Worm (Caenorhabditis elegans): ENCODE data around the gene F58A4.6.

Gene F58A4.6

ce11 chrIII:9638159-9638754 is 24.0 kb downstream of the F58A4.6 start:
- TF ChIP-seq flt-1 (GFP tag; IDR thresholded peaks at IDR 0.05) (no peak), med-1 (GFP tag; optimal IDR thresholded peaks at IDR 0.05; ENCODE audit: insufficient read depth) (no peak), T22C8.4 (GFP tag; IDR thresholded peaks at IDR 0.05) (no peak), ref-1 (GFP tag; conservative IDR thresholded peaks at IDR 0.05) (no peak), klf-2 (GFP tag; conservative IDR thresholded peaks at IDR 0.05) (no peak), cog-1 (tag; optimal IDR thresholded peaks at IDR 0.05) (no peak), ztf-23 (GFP tag; IDR thresholded peaks at IDR 0.05) (no peak), tab-1 (GFP tag; IDR thresholded peaks at IDR 0.05) (no peak), ztf-29 (GFP tag; IDR thresholded peaks at IDR 0.05) (no peak)

ce11 chrIII:9639281-9640050 is 25.2 kb downstream of the F58A4.6 start:
- no peak for TF ChIP-seq klf-2 (GFP tag; conservative IDR thresholded peaks at IDR 0.05)
- no peak for TF ChIP-seq tab-1 (GFP tag; IDR thresholded peaks at IDR 0.05)
- no peak for TF ChIP-seq ztf-29 (GFP tag; IDR thresholded peaks at IDR 0.05)
- no peak for TF ChIP-seq T22C8.4 (GFP tag; IDR thresholded peaks at IDR 0.05)
- no peak for TF ChIP-seq med-1 (GFP tag; optimal IDR thresholded peaks at IDR 0.05; ENCODE audit: insufficient read depth)
- no peak for TF ChIP-seq cog-1 (tag; optimal IDR thresholded peaks at IDR 0.05)
- TF ChIP-seq ref-1 (GFP tag; conservative IDR thresholded peaks at IDR 0.05), result no peak
- no peak for TF ChIP-seq ztf-23 (GFP tag; IDR thresholded peaks at IDR 0.05)
- no peak for TF ChIP-seq flt-1 (GFP tag; IDR thresholded peaks at IDR 0.05)

ce11 chrIII:9642110-9642509 is 27.8 kb downstream of the F58A4.6 start:
- TF ChIP-seq klf-2 (GFP tag; conservative IDR thresholded peaks at IDR 0.05), result no peak
- no peak for TF ChIP-seq ref-1 (GFP tag; conservative IDR thresholded peaks at IDR 0.05)
- TF ChIP-seq ztf-23 (GFP tag; IDR thresholded peaks at IDR 0.05), result no peak
- no peak for TF ChIP-seq T22C8.4 (GFP tag; IDR thresholded peaks at IDR 0.05)
- no peak for TF ChIP-seq med-1 (GFP tag; optimal IDR thresholded peaks at IDR 0.05; ENCODE audit: insufficient read depth)
- no peak for TF ChIP-seq tab-1 (GFP tag; IDR thresholded peaks at IDR 0.05)
- no peak for TF ChIP-seq cog-1 (tag; optimal IDR thresholded peaks at IDR 0.05)
- no peak for TF ChIP-seq ztf-29 (GFP tag; IDR thresholded peaks at IDR 0.05)
- TF ChIP-seq flt-1 (GFP tag; IDR thresholded peaks at IDR 0.05), result no peak

ce11 chrIII:9645099-9645498 is 30.8 kb downstream of the F58A4.6 start:
- no peak for TF ChIP-seq med-1 (GFP tag; optimal IDR thresholded peaks at IDR 0.05; ENCODE audit: insufficient read depth)
- no peak for TF ChIP-seq ztf-23 (GFP tag; IDR thresholded peaks at IDR 0.05)
- TF ChIP-seq T22C8.4 (GFP tag; IDR thresholded peaks at IDR 0.05), result no peak
- TF ChIP-seq flt-1 (GFP tag; IDR thresholded peaks at IDR 0.05), result no peak
- no peak for TF ChIP-seq cog-1 (tag; optimal IDR thresholded peaks at IDR 0.05)
- TF ChIP-seq ref-1 (GFP tag; conservative IDR thresholded peaks at IDR 0.05), result no peak
- no peak for TF ChIP-seq ztf-29 (GFP tag; IDR thresholded peaks at IDR 0.05)
- no peak for TF ChIP-seq tab-1 (GFP tag; IDR thresholded peaks at IDR 0.05)
- TF ChIP-seq klf-2 (GFP tag; conservative IDR thresholded peaks at IDR 0.05), result no peak

DNA sequence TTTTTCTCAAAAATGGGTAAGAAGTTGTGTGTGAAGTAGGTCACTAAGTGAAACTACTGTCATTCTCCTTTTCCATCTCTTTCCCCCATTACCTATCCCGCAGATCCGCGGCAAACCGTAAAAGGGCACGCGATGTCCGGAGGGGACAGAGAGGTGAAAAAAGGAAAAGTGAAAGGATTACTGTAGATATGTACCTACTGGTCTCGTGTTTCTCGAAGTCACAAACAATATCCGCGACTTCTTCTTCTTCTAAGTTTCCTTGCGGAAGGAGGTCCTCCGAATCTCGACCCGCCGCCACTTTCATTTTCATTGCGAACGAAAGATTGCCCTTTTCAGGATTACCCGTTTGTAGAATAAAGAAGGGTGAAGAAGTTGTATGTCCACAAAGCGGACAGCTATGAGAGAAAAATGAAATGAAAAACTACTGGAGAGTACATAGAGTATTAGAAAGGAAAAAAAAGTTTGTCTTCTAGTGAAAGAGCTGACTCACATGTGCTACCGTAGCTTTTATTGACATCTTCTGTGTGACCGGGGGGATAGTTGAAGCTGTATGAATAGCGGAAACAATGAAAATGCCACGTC is 32.2 kb downstream of the F58A4.6 start:
- TF ChIP-seq T22C8.4 (GFP tag; IDR thresholded peaks at IDR 0.05) (no peak), klf-2 (GFP tag; conservative IDR thresholded peaks at IDR 0.05) (no peak), cog-1 (tag; optimal IDR thresholded peaks at IDR 0.05) (no peak), med-1 (GFP tag; optimal IDR thresholded peaks at IDR 0.05; ENCODE audit: insufficient read depth) (no peak), ref-1 (GFP tag; conservative IDR thresholded peaks at IDR 0.05) (no peak), ztf-23 (GFP tag; IDR thresholded peaks at IDR 0.05) (no peak)

DNA sequence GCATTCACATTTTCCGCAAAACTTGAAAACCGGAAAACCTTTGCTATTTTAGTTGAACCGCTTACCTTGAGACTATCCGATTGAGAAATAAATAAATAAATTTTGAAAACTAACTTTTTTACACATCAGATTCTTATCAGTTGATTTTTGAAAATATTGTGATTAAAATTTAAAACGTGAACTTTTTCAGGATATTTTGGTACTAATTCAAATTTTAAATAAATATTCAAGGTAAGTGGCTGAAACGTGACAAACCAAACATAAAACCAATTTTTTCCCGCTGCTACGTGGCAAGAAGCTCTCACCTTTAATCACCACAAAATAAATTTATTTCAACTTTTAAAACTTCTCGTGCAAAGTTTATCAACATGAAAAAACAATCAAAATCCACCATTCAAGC is 37.6 kb downstream of the F58A4.6 start, which contains the start of gene C15H7.3:
TSS of gene C15H7.3 (minus strand) at position 101 of the 400 bp plus-strand sequence.
- no peak for TF ChIP-seq klf-2 (GFP tag; conservative IDR thresholded peaks at IDR 0.05)
- TF ChIP-seq cog-1 (tag; optimal IDR thresholded peaks at IDR 0.05), result no peak
- TF ChIP-seq ztf-29 (GFP tag; IDR thresholded peaks at IDR 0.05), result no peak
- TF ChIP-seq ztf-23 (GFP tag; IDR thresholded peaks at IDR 0.05), result no peak
- TF ChIP-seq T22C8.4 (GFP tag; IDR thresholded peaks at IDR 0.05), result no peak
- TF ChIP-seq ref-1 (GFP tag; conservative IDR thresholded peaks at IDR 0.05), result no peak
- no peak for TF ChIP-seq med-1 (GFP tag; optimal IDR thresholded peaks at IDR 0.05; ENCODE audit: insufficient read depth)
- no peak for TF ChIP-seq flt-1 (GFP tag; IDR thresholded peaks at IDR 0.05)
- no peak for TF ChIP-seq tab-1 (GFP tag; IDR thresholded peaks at IDR 0.05)

DNA sequence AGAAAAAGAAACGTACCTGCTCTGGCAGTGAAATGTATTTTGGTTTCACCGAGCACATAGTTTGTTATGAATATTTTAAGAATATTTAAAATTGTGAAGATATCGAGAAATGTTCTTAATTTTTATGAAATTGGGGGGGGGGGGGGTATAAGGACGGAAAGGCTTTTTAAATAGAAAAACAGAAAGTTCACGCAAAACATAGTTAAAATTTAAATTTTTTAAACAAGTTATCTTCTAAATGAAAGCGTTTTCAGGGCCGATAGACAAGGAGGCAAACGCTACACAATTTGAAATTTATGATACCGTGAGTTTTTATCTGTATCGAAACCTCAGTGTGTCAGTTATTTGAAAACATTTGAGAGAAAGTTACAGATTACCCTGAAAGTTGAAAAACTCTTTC is 41.5 kb downstream of the F58A4.6 start, which contains the start of gene C15H7.4:
TSS of gene C15H7.4 (minus strand) at position 101 of the 400 bp plus-strand sequence.
- TF ChIP-seq flt-1 (GFP tag; IDR thresholded peaks at IDR 0.05) (no peak), cog-1 (tag; optimal IDR thresholded peaks at IDR 0.05) (no peak), ztf-29 (GFP tag; IDR thresholded peaks at IDR 0.05) (no peak), tab-1 (GFP tag; IDR thresholded peaks at IDR 0.05) (no peak), T22C8.4 (GFP tag; IDR thresholded peaks at IDR 0.05) (no peak), med-1 (GFP tag; optimal IDR thresholded peaks at IDR 0.05; ENCODE audit: insufficient read depth) (no peak)

- no peak for TF ChIP-seq flt-1 (GFP tag; IDR thresholded peaks at IDR 0.05)
- no peak for TF ChIP-seq med-1 (GFP tag; optimal IDR thresholded peaks at IDR 0.05; ENCODE audit: insufficient read depth)
- no peak for TF ChIP-seq cog-1 (tag; optimal IDR thresholded peaks at IDR 0.05)
- TF ChIP-seq ztf-23 (GFP tag; IDR thresholded peaks at IDR 0.05), result no peak
- no peak for TF ChIP-seq ztf-29 (GFP tag; IDR thresholded peaks at IDR 0.05)
- TF ChIP-seq T22C8.4 (GFP tag; IDR thresholded peaks at IDR 0.05), result no peak
- no peak for TF ChIP-seq klf-2 (GFP tag; conservative IDR thresholded peaks at IDR 0.05)
- no peak for TF ChIP-seq ref-1 (GFP tag; conservative IDR thresholded peaks at IDR 0.05)
- TF ChIP-seq tab-1 (GFP tag; IDR thresholded peaks at IDR 0.05), result no peak
Measured at ce11 chrIII:9658569-9658968, 44.3 kb downstream of the F58A4.6 start.

DNA sequence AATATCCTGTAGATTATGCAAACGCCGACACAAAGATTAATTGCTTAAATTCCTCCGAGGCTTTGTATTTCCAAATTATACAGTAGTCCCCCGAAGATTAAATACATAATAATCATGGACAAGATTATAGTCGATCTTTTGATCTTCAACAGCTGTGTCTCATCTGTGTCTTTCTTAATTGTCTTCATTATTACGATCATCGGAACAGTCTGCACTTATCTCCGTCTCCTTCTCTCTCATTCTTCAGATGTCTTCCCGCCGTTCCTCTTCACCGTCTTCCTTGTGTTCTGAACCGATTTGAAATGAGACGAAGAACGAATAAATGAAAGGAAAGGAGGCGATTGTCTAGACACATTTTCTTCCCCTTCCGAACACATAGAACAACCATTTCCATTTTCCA is 46.8 kb downstream of the F58A4.6 start:
- TF ChIP-seq flt-1 (GFP tag; IDR thresholded peaks at IDR 0.05), result no peak
- no peak for TF ChIP-seq cog-1 (tag; optimal IDR thresholded peaks at IDR 0.05)
- TF ChIP-seq klf-2 (GFP tag; conservative IDR thresholded peaks at IDR 0.05), result no peak
- no peak for TF ChIP-seq T22C8.4 (GFP tag; IDR thresholded peaks at IDR 0.05)
- no peak for TF ChIP-seq ztf-23 (GFP tag; IDR thresholded peaks at IDR 0.05)
- TF ChIP-seq ref-1 (GFP tag; conservative IDR thresholded peaks at IDR 0.05), result no peak
- no peak for TF ChIP-seq tab-1 (GFP tag; IDR thresholded peaks at IDR 0.05)
- TF ChIP-seq med-1 (GFP tag; optimal IDR thresholded peaks at IDR 0.05; ENCODE audit: insufficient read depth), result no peak
- TF ChIP-seq ztf-29 (GFP tag; IDR thresholded peaks at IDR 0.05), result no peak

Measured in whole organism, midembryonic.